Fruit fly (Drosophila melanogaster) whole organism, embryonic: ENCODE results near the gene CG42307.

Experiments
- ATbp ChIP-seq: fragments of 200-800 bp; sonication (Bioruptor generic); optimal IDR thresholded peaks from 2 replicates; lab custom pipeline; 2017; ENCODE audit warnings: missing biosample characterization, mild to moderate bottlenecking, missing genetic modification characterization, missing genetic modification reagents
- Atf3 ChIP-seq: fragments of 200-800 bp; sonication (Bioruptor generic); optimal IDR thresholded peaks from 3 replicates; lab custom pipeline; 2016; ENCODE audit warnings: missing biosample characterization, missing genetic modification characterization
- C15 ChIP-seq: fragments of 200-800 bp; sonication (Bioruptor generic); IDR thresholded peaks from 3 replicates; pipeline ENCODE4 v1.3.6; 2022; ENCODE audit warnings: missing biosample characterization, missing genetic modification characterization
- CG1024 ChIP-seq: fragments of 200-800 bp; sonication (Bioruptor generic); IDR thresholded peaks from 2 replicates; pipeline ENCODE4 v1.3.6; 2022; ENCODE audit warnings: missing biosample characterization, missing genetic modification characterization
- CG11247 ChIP-seq: fragments of 200-800 bp; sonication (Bioruptor generic); IDR thresholded peaks from 2 replicates; pipeline ENCODE4 v1.3.6; 2022; ENCODE audit warnings: missing biosample characterization, missing genetic modification characterization
- CG13123 ChIP-seq: fragments of 200-800 bp; sonication (Bioruptor generic); optimal IDR thresholded peaks from 2 replicates; lab custom pipeline; 2016; ENCODE audit warnings: missing biosample characterization, missing genetic modification characterization
- CG14014 ChIP-seq: fragments of 200-800 bp; sonication (Bioruptor generic); IDR thresholded peaks from 2 replicates; pipeline ENCODE4 v1.3.6; 2022; ENCODE audit warnings: missing biosample characterization, missing genetic modification characterization
- CG14667 ChIP-seq: fragments of 200-800 bp; sonication (Bioruptor generic); IDR thresholded peaks from 2 replicates; pipeline ENCODE4 v1.3.6; 2022; ENCODE audit warnings: missing biosample characterization, missing genetic modification characterization
- CG1529 ChIP-seq: fragments of 200-800 bp; sonication (Bioruptor generic); optimal IDR thresholded peaks from 3 replicates; lab custom pipeline; 2018; ENCODE audit warnings: missing biosample characterization, missing genetic modification characterization
- CG17186 ChIP-seq: fragments of 200-800 bp; sonication (Bioruptor generic); optimal IDR thresholded peaks from 3 replicates; lab custom pipeline; 2017; ENCODE audit warnings: missing biosample characterization, missing genetic modification reagents, missing genetic modification characterization
- CG2120 ChIP-seq: fragments of 200-800 bp; sonication (Bioruptor generic); optimal IDR thresholded peaks from 3 replicates; lab custom pipeline; 2016; ENCODE audit warnings: missing biosample characterization, missing genetic modification characterization
- CG2129 ChIP-seq: fragments of 200-800 bp; sonication (Bioruptor generic); IDR thresholded peaks from 2 replicates; pipeline ENCODE4 v1.3.6; 2022; ENCODE audit warnings: missing biosample characterization, missing genetic modification characterization; ENCODE audit not compliant: partially characterized antibody
- CG2712 ChIP-seq: fragments of 200-800 bp; optimal IDR thresholded peaks from 3 replicates; lab custom pipeline; 2019; ENCODE audit warnings: missing biosample characterization, mild to moderate bottlenecking, missing genetic modification characterization, moderate library complexity
- CG2875 ChIP-seq: fragments of 200-800 bp; sonication (Bioruptor generic); optimal IDR thresholded peaks from 2 replicates; lab custom pipeline; 2017; ENCODE audit warnings: missing biosample characterization, mild to moderate bottlenecking, missing genetic modification characterization, missing genetic modification reagents
- CG3065 ChIP-seq: fragments of 200-800 bp; sonication (Bioruptor generic); optimal IDR thresholded peaks from 2 replicates; lab custom pipeline; 2016; ENCODE audit warnings: missing biosample characterization, missing genetic modification characterization
- CG5953 ChIP-seq: fragments of 200-800 bp; sonication (Bioruptor generic); IDR thresholded peaks from 2 replicates; pipeline ENCODE4 v1.3.6; 2022; ENCODE audit warnings: missing biosample characterization, missing genetic modification characterization
- CG6765 ChIP-seq: fragments of 200-800 bp; sonication (Bioruptor generic); optimal IDR thresholded peaks from 3 replicates; lab custom pipeline; 2017; ENCODE audit warnings: missing biosample characterization, mild to moderate bottlenecking, missing genetic modification characterization
- CHES-1-like ChIP-seq: fragments of 200-800 bp; sonication (Bioruptor generic); optimal IDR thresholded peaks from 2 replicates; lab custom pipeline; 2016; ENCODE audit warnings: missing biosample characterization, missing genetic modification characterization
- Dbx ChIP-seq: fragments of 200-800 bp; sonication (Bioruptor generic); IDR thresholded peaks from 3 replicates; pipeline ENCODE4 v1.3.6; 2022; ENCODE audit warnings: missing biosample characterization, missing genetic modification characterization
- Deaf1 ChIP-seq: fragments of 200-800 bp; optimal IDR thresholded peaks from 3 replicates; lab custom pipeline; 2019; ENCODE audit warnings: missing biosample characterization, mild to moderate bottlenecking, missing genetic modification characterization, moderate library complexity
- Drgx ChIP-seq: fragments of 200-800 bp; sonication (Bioruptor generic); IDR thresholded peaks from 2 replicates; pipeline ENCODE4 v1.3.6; 2022; ENCODE audit warnings: missing biosample characterization, missing genetic modification characterization
- Gsc ChIP-seq: fragments of 200-800 bp; sonication (Bioruptor generic); IDR thresholded peaks from 2 replicates; pipeline ENCODE4 v1.3.6; 2022; ENCODE audit warnings: missing biosample characterization, missing genetic modification characterization
- Hand ChIP-seq: fragments of 200-800 bp; sonication (Bioruptor generic); optimal IDR thresholded peaks from 2 replicates; lab custom pipeline; 2017; ENCODE audit warnings: mild to moderate bottlenecking, missing biosample characterization, missing genetic modification reagents, missing genetic modification characterization
- Hmx ChIP-seq: fragments of 200-800 bp; sonication (Bioruptor generic); optimal IDR thresholded peaks from 2 replicates; lab custom pipeline; 2016; ENCODE audit warnings: missing biosample characterization, missing genetic modification characterization
- Hr39 ChIP-seq: fragments of >200 bp; optimal IDR thresholded peaks from 2 replicates; lab custom pipeline; 2017
- NC2α ChIP-seq: fragments of 200-800 bp; sonication (Bioruptor generic); optimal IDR thresholded peaks from 2 replicates; lab custom pipeline; 2016; ENCODE audit warnings: missing biosample characterization, missing genetic modification characterization
- NFAT ChIP-seq: fragments of 200-800 bp; sonication (Bioruptor generic); IDR thresholded peaks from 2 replicates; pipeline ENCODE4 v1.3.6; 2022; ENCODE audit warnings: missing biosample characterization, missing genetic modification characterization
- Oli ChIP-seq: fragments of 200-800 bp; sonication (Bioruptor generic); optimal IDR thresholded peaks from 2 replicates; lab custom pipeline; 2018; ENCODE audit warnings: missing biosample characterization, mild to moderate bottlenecking, missing genetic modification characterization, moderate library complexity
- Opbp ChIP-seq: fragments of 200-800 bp; sonication (Bioruptor generic); IDR thresholded peaks from 3 replicates; pipeline ENCODE4 v1.3.6; 2022; ENCODE audit warnings: missing biosample characterization, missing genetic modification characterization; ENCODE audit not compliant: partially characterized antibody
- Trl ChIP-seq, 3 experiments: fragments of >200 bp in 2 of 3; fragments of 200-800 bp in 1 of 3; sonication (Bioruptor generic) in 1 of 3; optimal IDR thresholded peaks; 2 replicates in 1 of 3; 3 replicates in 2 of 3; lab custom pipeline; 2016 to 2017; ENCODE audit warnings: missing biosample characterization in 1 of 3, missing genetic modification characterization in 1 of 3
- abd-A ChIP-seq: fragments of 200-800 bp; sonication (Bioruptor generic); optimal IDR thresholded peaks from 3 replicates; lab custom pipeline; 2019; ENCODE audit warnings: missing biosample characterization, mild to moderate bottlenecking, missing genetic modification characterization, moderate library complexity
- az2 ChIP-seq: fragments of 200-800 bp; sonication (Bioruptor generic); optimal IDR thresholded peaks from 3 replicates; lab custom pipeline; 2016; ENCODE audit warnings: missing biosample characterization, missing genetic modification characterization
- bcd ChIP-seq: fragments of 200-800 bp; sonication (Bioruptor generic); optimal IDR thresholded peaks from 2 replicates; lab custom pipeline; 2017; ENCODE audit warnings: missing biosample characterization, mild to moderate bottlenecking, missing genetic modification characterization
- crp ChIP-seq, 2 experiments: fragments of 200-800 bp; sonication (Bioruptor generic); optimal IDR thresholded peaks; 2 replicates in 1 of 2; 3 replicates in 1 of 2; lab custom pipeline; 2017; ENCODE audit warnings: missing biosample characterization in 2 of 2, missing genetic modification characterization in 2 of 2, mild to moderate bottlenecking in 1 of 2, moderate library complexity in 1 of 2
- en ChIP-seq: fragments of 200-800 bp; sonication (Bioruptor generic); optimal IDR thresholded peaks from 2 replicates; lab custom pipeline; 2016; ENCODE audit warnings: missing biosample characterization, missing genetic modification characterization
- ewg ChIP-seq: fragments of 200-800 bp; sonication (Bioruptor generic); optimal IDR thresholded peaks from 3 replicates; lab custom pipeline; 2017; ENCODE audit warnings: mild to moderate bottlenecking, missing biosample characterization, missing genetic modification reagents, missing genetic modification characterization
- exex ChIP-seq: fragments of 200-800 bp; sonication (Bioruptor generic); optimal IDR thresholded peaks from 4 replicates; lab custom pipeline; 2018; ENCODE audit warnings: missing biosample characterization, mild to moderate bottlenecking, missing genetic modification characterization, moderate library complexity
- fd96Cb ChIP-seq: fragments of 200-800 bp; sonication (Bioruptor generic); optimal IDR thresholded peaks from 2 replicates; lab custom pipeline; 2018; ENCODE audit warnings: missing biosample characterization, mild to moderate bottlenecking, missing genetic modification characterization, moderate library complexity
- h ChIP-seq: fragments of >200 bp; optimal IDR thresholded peaks from 2 replicates; lab custom pipeline; 2017
- hbn ChIP-seq: fragments of 200-800 bp; sonication (Bioruptor generic); IDR thresholded peaks from 2 replicates; pipeline ENCODE4 v1.3.6; 2022; ENCODE audit warnings: missing biosample characterization, missing genetic modification characterization; ENCODE audit not compliant: partially characterized antibody
- insv ChIP-seq, 2 experiments: fragments of 200-800 bp; sonication (Bioruptor generic); optimal IDR thresholded peaks; 3 replicates each; lab custom pipeline; 2016 to 2018; ENCODE audit warnings: missing biosample characterization in 2 of 2, missing genetic modification characterization in 2 of 2
- nom ChIP-seq: fragments of 200-800 bp; sonication (Bioruptor generic); optimal IDR thresholded peaks from 2 replicates; lab custom pipeline; 2017; ENCODE audit warnings: missing biosample characterization, missing genetic modification characterization, mild to moderate bottlenecking, moderate library complexity, missing genetic modification reagents
- phol ChIP-seq: fragments of 200-800 bp; sonication (Bioruptor generic); optimal IDR thresholded peaks from 3 replicates; lab custom pipeline; 2018; ENCODE audit warnings: missing biosample characterization, mild to moderate bottlenecking, missing genetic modification characterization, moderate library complexity
- repo ChIP-seq: fragments of 200-800 bp; sonication (Bioruptor generic); optimal IDR thresholded peaks from 2 replicates; lab custom pipeline; 2016; ENCODE audit warnings: missing biosample characterization, missing genetic modification characterization
- ro ChIP-seq: fragments of 200-800 bp; sonication (Bioruptor generic); IDR thresholded peaks from 2 replicates; pipeline ENCODE4 v1.3.6; 2022; ENCODE audit warnings: missing biosample characterization, missing genetic modification characterization
- sc ChIP-seq, 3 experiments: fragments of >200 bp in 2 of 3; fragments of 200-800 bp in 1 of 3; sonication (Bioruptor generic) in 1 of 3; optimal IDR thresholded peaks; 2 replicates in 2 of 3; 3 replicates in 1 of 3; lab custom pipeline; 2017; ENCODE audit warnings: mild to moderate bottlenecking in 1 of 3, missing biosample characterization in 1 of 3, missing genetic modification characterization in 1 of 3, missing genetic modification reagents in 1 of 3
- sima ChIP-seq: fragments of 200-800 bp; sonication (Bioruptor generic); optimal IDR thresholded peaks from 2 replicates; lab custom pipeline; 2016; ENCODE audit warnings: missing biosample characterization, missing genetic modification characterization
- ssp ChIP-seq: fragments of 200-800 bp; sonication (Bioruptor generic); IDR thresholded peaks from 2 replicates; pipeline ENCODE4 v1.3.6; 2022; ENCODE audit warnings: missing biosample characterization, missing genetic modification characterization
- wek ChIP-seq: fragments of 200-800 bp; sonication (Bioruptor generic); optimal IDR thresholded peaks from 3 replicates; lab custom pipeline; 2018; ENCODE audit warnings: missing biosample characterization, mild to moderate bottlenecking, missing genetic modification characterization, moderate library complexity
- zfh1 ChIP-seq: fragments of 200-800 bp; sonication (Bioruptor generic); IDR thresholded peaks from 3 replicates; pipeline ENCODE4 v1.3.6; 2022; ENCODE audit warnings: missing biosample characterization, missing genetic modification characterization

Gene CG42307

DNA sequence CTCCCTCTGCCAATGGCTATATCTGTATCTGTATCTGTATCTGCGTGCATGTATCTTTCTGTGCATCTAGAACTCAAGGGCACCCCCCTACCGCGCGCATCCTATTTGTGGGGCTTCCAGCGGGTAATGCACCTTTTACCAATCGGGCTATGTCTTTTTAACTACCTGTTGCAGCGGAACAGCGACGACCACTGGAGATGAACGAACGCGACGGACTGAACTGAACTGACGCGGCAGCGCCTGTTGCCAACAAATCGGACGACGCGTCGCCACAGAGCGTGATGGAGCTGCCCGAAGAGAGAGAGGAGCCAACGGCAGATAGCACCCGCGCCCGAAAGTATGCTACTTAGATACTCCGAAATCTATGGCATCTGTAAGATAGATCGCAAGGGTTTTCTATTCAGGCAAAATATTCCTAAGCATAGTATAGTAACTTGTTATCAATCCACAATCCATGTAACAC lies 16.1 kb downstream of the CG42307 start, which contains the start of gene Cln7 (continued):
- TF ChIP-seq fd96Cb (no peak), repo (GFP tag; lab: Kevin White, UChicago) (peak; percentile 20), CG3065 (GFP tag; lab: Kevin White, UChicago) (no peak), Drgx (GFP tag; lab: Robert Waterston, UW) (peak; percentile 42; the same call in 1 of the 2 replicates), Deaf1 (tag; lab: Kevin White, UChicago) (peak; percentile 86), wek (GFP tag; lab: Kevin White, UChicago) (peak; percentile 48), nom (GFP tag; lab: Kevin White, UChicago) (peak; percentile 88), Oli (tag; lab: Kevin White, UChicago) (no peak), ro (GFP tag; lab: Robert Waterston, UW) (no peak), en (no peak), crp (GFP tag; optimal IDR thresholded peaks at IDR 0.05; lab: Kevin White, UChicago) (no peak), Hr39 (no peak), NFAT (GFP tag; lab: Robert Waterston, UW) (peak; percentile 50; the same call in 1 of the 2 replicates), CG1529 (no peak), CG2129 (no peak), C15 (GFP tag; lab: Robert Waterston, UW) (peak; percentile 29; the same call in 1 of the 3 replicates), CG11247 (GFP tag; lab: Robert Waterston, UW) (no peak), CG14014 (GFP tag; lab: Robert Waterston, UW) (peak; percentile 44; the same call in 1 of the 2 replicates), Hmx (GFP tag; lab: Kevin White, UChicago) (no peak), CG17186 (GFP tag; lab: Kevin White, UChicago) (no peak), ATbp (no peak), phol (no peak), abd-A (tag; lab: Kevin White, UChicago) (no peak), hbn (GFP tag; lab: Robert Waterston, UW) (no peak), CG2712 (tag; lab: Kevin White, UChicago) (peak; percentile 56), CG1024 (GFP tag; lab: Robert Waterston, UW) (no peak), insv (GFP tag; optimal IDR thresholded peaks at IDR 0.05; lab: Kevin White, UChicago) (peak in 1 of 2 experiments; percentile 46), NC2α (no peak), CHES-1-like (GFP tag; lab: Kevin White, UChicago) (peak; percentile 38), CG13123 (GFP tag; lab: Kevin White, UChicago) (no peak), ewg (no peak), Gsc (no peak), bcd (GFP tag; lab: Kevin White, UChicago) (no peak), CG14667 (GFP tag; lab: Robert Waterston, UW) (no peak), CG6765 (GFP tag; lab: Kevin White, UChicago) (peak; percentile 31), h (lab: Kevin White, UChicago) (no peak), ssp (GFP tag; lab: Robert Waterston, UW) (no peak), Trl (optimal IDR thresholded peaks at IDR 0.05; lab: Kevin White, UChicago) (peak; percentile 62 to 70), Trl (GFP tag; optimal IDR thresholded peaks at IDR 0.05; lab: Kevin White, UChicago) (peak; percentile 19), Atf3 (no peak), Dbx (GFP tag; lab: Robert Waterston, UW) (peak; percentile 58; the same call in 1 of the 3 replicates), Hand (GFP tag; lab: Kevin White, UChicago) (peak; percentile 62), az2 (GFP tag; lab: Kevin White, UChicago) (no peak), exex (tag; lab: Kevin White, UChicago) (peak; percentile 43), CG2120 (peak; percentile 2), CG5953 (no peak), Opbp (peak; percentile 67; the same call in 2 of the 3 replicates), sima (GFP tag; lab: Kevin White, UChicago) (no peak), CG2875 (GFP tag; lab: Kevin White, UChicago) (peak; percentile 39), sc (optimal IDR thresholded peaks at IDR 0.05; lab: Kevin White, UChicago) (no peak), sc (GFP tag; optimal IDR thresholded peaks at IDR 0.05; lab: Kevin White, UChicago) (no peak), zfh1 (GFP tag; lab: Robert Waterston, UW) (peak; percentile 19; the same call in 1 of the 3 replicates)
